Worm (Caenorhabditis elegans) whole organism, mixed stage, embryonic: Measurements from ENCODE around the gene ceh-82.

Experiments
- blmp-1 ChIP-seq: fragments of 150-350 bp; optimal IDR thresholded peaks from 2 replicates; lab custom pipeline; 2014; ENCODE audit warnings: missing biosample characterization, missing genetic modification characterization
- ceh-39 ChIP-seq: fragments of 150-350 bp; optimal IDR thresholded peaks from 2 replicates; lab custom pipeline; 2014; ENCODE audit warnings: missing biosample characterization, missing genetic modification characterization
- ceh-43 ChIP-seq: fragments of 200-800 bp; sonication (Bioruptor generic); optimal IDR thresholded peaks from 2 replicates; lab custom pipeline; 2018; ENCODE audit warnings: mild to moderate bottlenecking, missing genetic modification characterization, moderate library complexity, missing compliant biosample characterization
- ceh-83 ChIP-seq: fragments of 200-800 bp; sonication (Bioruptor generic); optimal IDR thresholded peaks from 2 replicates; lab custom pipeline; 2018; ENCODE audit warnings: mild to moderate bottlenecking, missing genetic modification characterization, missing compliant biosample characterization
- ces-1 ChIP-seq: fragments of 150-350 bp; optimal IDR thresholded peaks from 2 replicates; lab custom pipeline; 2014; ENCODE audit warnings: missing biosample characterization, missing genetic modification reagents, missing genetic modification characterization
- cnd-1 ChIP-seq: fragments of 200-800 bp; sonication (Bioruptor generic); optimal IDR thresholded peaks from 2 replicates; lab custom pipeline; 2018; ENCODE audit warnings: mild to moderate bottlenecking, missing genetic modification characterization, missing compliant biosample characterization
- drap-1 ChIP-seq: fragments of 200-800 bp; sonication (Bioruptor generic); optimal IDR thresholded peaks from 3 replicates; lab custom pipeline; 2018; ENCODE audit warnings: mild to moderate bottlenecking, missing genetic modification characterization, missing compliant biosample characterization
- elt-1 ChIP-seq: sonication (generic microtip); optimal IDR thresholded peaks from 2 replicates; lab custom pipeline; 2017; ENCODE audit warnings: missing genetic modification characterization, mild to moderate bottlenecking, missing compliant biosample characterization, antibody characterized with exemption, moderate library complexity, borderline replicate concordance; ENCODE audit not compliant: insufficient read depth
- elt-3 ChIP-seq: fragments of 150-350 bp; optimal IDR thresholded peaks from 2 replicates; lab custom pipeline; 2014; ENCODE audit warnings: missing biosample characterization, missing genetic modification characterization
- flh-1 ChIP-seq: fragments of 200-800 bp; sonication (Bioruptor generic); optimal IDR thresholded peaks from 2 replicates; lab custom pipeline; 2018; ENCODE audit warnings: mild to moderate bottlenecking, missing genetic modification characterization, moderate library complexity, missing compliant biosample characterization
- ham-2 ChIP-seq: fragments of 200-800 bp; sonication (Bioruptor generic); optimal IDR thresholded peaks from 2 replicates; lab custom pipeline; 2018; ENCODE audit warnings: mild to moderate bottlenecking, missing genetic modification characterization, missing compliant biosample characterization
- hlh-1 ChIP-seq: fragments of 150-350 bp; optimal IDR thresholded peaks from 2 replicates; lab custom pipeline; 2014; ENCODE audit warnings: missing biosample characterization, missing genetic modification reagents, missing genetic modification characterization
- lin-13 ChIP-seq: fragments of 150-350 bp; optimal IDR thresholded peaks from 2 replicates; lab custom pipeline; 2014; ENCODE audit warnings: missing biosample characterization, missing genetic modification characterization
- lin-32 ChIP-seq: fragments of 200-800 bp; sonication (Bioruptor generic); optimal IDR thresholded peaks from 2 replicates; lab custom pipeline; 2018; ENCODE audit warnings: mild to moderate bottlenecking, missing genetic modification characterization, missing compliant biosample characterization
- lsy-2 ChIP-seq: fragments of 150-350 bp; optimal IDR thresholded peaks from 2 replicates; lab custom pipeline; 2014; ENCODE audit warnings: missing biosample characterization, missing genetic modification characterization
- mab-5 ChIP-seq: fragments of 150-350 bp; optimal IDR thresholded peaks from 2 replicates; lab custom pipeline; 2014; ENCODE audit warnings: missing biosample characterization, missing genetic modification characterization
- mep-1 ChIP-seq: fragments of 150-350 bp; optimal IDR thresholded peaks from 2 replicates; lab custom pipeline; 2017; ENCODE audit warnings: missing biosample characterization, missing genetic modification reagents, missing genetic modification characterization, inconsistent platforms
- mls-2 ChIP-seq: sonication (generic microtip); optimal IDR thresholded peaks from 2 replicates; lab custom pipeline; 2016; ENCODE audit warnings: mild to moderate bottlenecking, missing genetic modification characterization, moderate library complexity, missing compliant biosample characterization
- nhr-12 ChIP-seq: fragments of 150-350 bp; optimal IDR thresholded peaks from 2 replicates; lab custom pipeline; 2014; ENCODE audit warnings: missing biosample characterization, missing genetic modification characterization
- nhr-2 ChIP-seq: fragments of 150-350 bp; optimal IDR thresholded peaks from 2 replicates; lab custom pipeline; 2014; ENCODE audit warnings: missing biosample characterization, missing genetic modification characterization
- nhr-237 ChIP-seq: fragments of 150-350 bp; optimal IDR thresholded peaks from 2 replicates; lab custom pipeline; 2014; ENCODE audit warnings: missing biosample characterization, missing genetic modification characterization
- nhr-76 ChIP-seq: sonication (generic microtip); optimal IDR thresholded peaks from 2 replicates; lab custom pipeline; 2017; ENCODE audit warnings: missing biosample characterization, missing genetic modification characterization
- pha-4 ChIP-seq: fragments of 150-350 bp; optimal IDR thresholded peaks from 2 replicates; lab custom pipeline; 2018; ENCODE audit warnings: missing biosample characterization, missing genetic modification reagents, missing genetic modification characterization
- sptf-1 ChIP-seq: sonication (generic microtip); optimal IDR thresholded peaks from 2 replicates; lab custom pipeline; 2017; ENCODE audit warnings: mild to moderate bottlenecking, missing genetic modification characterization, moderate library complexity, missing compliant biosample characterization
- tbx-8 ChIP-seq: fragments of 200-800 bp; sonication (Bioruptor generic); optimal IDR thresholded peaks from 2 replicates; lab custom pipeline; 2018; ENCODE audit warnings: mild to moderate bottlenecking, missing genetic modification characterization, moderate library complexity, missing compliant biosample characterization
- unc-120 ChIP-seq: sonication (generic microtip); optimal IDR thresholded peaks from 2 replicates; lab custom pipeline; 2017; ENCODE audit warnings: missing genetic modification characterization, missing compliant biosample characterization; ENCODE audit not compliant: poor library complexity, severe bottlenecking
- unc-39 ChIP-seq: fragments of 150-350 bp; optimal IDR thresholded peaks from 2 replicates; lab custom pipeline; 2014; ENCODE audit warnings: missing biosample characterization, missing genetic modification characterization
- zip-8 ChIP-seq: fragments of 150-350 bp; optimal IDR thresholded peaks from 2 replicates; lab custom pipeline; 2014; ENCODE audit warnings: missing biosample characterization, missing genetic modification characterization
- ztf-11 ChIP-seq: fragments of 150-350 bp; optimal IDR thresholded peaks from 2 replicates; lab custom pipeline; 2014; ENCODE audit warnings: missing biosample characterization, missing genetic modification characterization

ceh-82 gene

ce11 chrII:1730103-1730502 lies 1.9 kb upstream of the ceh-82 start, which contains the start of gene ceh-81:
Gene ceh-81 (plus strand): TSS chrII:1730403.
- TF ChIP-seq ceh-83 (GFP tag; lab: Kevin White, UChicago), result no peak
- no peak for TF ChIP-seq drap-1 (GFP tag; lab: Kevin White, UChicago)
- TF ChIP-seq tbx-8 (GFP tag; lab: Kevin White, UChicago), result no peak
- no peak for TF ChIP-seq lin-32 (GFP tag; lab: Kevin White, UChicago)
- TF ChIP-seq ham-2, result no peak
- TF ChIP-seq nhr-76 (tag; lab: Kevin White, UChicago), result no peak
- TF ChIP-seq ces-1 (GFP tag; lab: Kevin White, UChicago), result no peak
- TF ChIP-seq ztf-11 (tag; lab: Kevin White, UChicago), result no peak
- TF ChIP-seq nhr-237 (tag; lab: Kevin White, UChicago), result no peak
- TF ChIP-seq nhr-12 (tag; lab: Kevin White, UChicago), result no peak
- no peak for TF ChIP-seq unc-120 (tag; lab: Kevin White, UChicago)
- TF ChIP-seq elt-1 (tag; lab: Kevin White, UChicago), result no peak
- no peak for TF ChIP-seq pha-4
- TF ChIP-seq elt-3 (tag; lab: Kevin White, UChicago), result no peak

DNA sequence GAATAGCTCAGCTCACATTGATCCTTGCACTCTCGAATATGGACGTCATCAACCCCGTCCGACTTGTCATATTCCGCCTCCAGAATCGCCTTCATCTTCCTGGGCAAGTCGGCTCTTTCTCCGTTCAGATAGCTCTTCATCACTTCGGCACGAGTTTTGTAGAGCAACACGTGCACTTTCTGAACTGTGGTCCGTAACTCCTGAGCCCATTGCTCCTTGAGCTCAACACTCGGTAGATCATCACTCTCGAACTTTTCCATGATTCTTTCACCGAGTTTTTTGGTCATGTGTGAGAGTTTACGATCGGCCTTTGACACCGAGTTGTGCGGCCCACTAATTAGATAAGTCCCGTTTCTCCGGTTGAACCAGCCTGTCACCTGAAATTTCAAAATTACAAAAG lies 3.1 kb downstream of the ceh-82 start:
- TF ChIP-seq mab-5 (tag; lab: Kevin White, UChicago) (no peak), nhr-237 (tag; lab: Kevin White, UChicago) (no peak), lin-13 (no peak), unc-39 (tag; lab: Kevin White, UChicago) (no peak), mep-1 (tag; lab: Kevin White, UChicago) (no peak), ces-1 (GFP tag; lab: Kevin White, UChicago) (no peak), unc-120 (tag; lab: Kevin White, UChicago) (no peak), tbx-8 (GFP tag; lab: Kevin White, UChicago) (no peak), ceh-43 (GFP tag; lab: Kevin White, UChicago) (no peak), elt-1 (tag; lab: Kevin White, UChicago) (no peak), nhr-2 (tag; lab: Kevin White, UChicago) (no peak), mls-2 (tag; lab: Kevin White, UChicago) (no peak)

DNA sequence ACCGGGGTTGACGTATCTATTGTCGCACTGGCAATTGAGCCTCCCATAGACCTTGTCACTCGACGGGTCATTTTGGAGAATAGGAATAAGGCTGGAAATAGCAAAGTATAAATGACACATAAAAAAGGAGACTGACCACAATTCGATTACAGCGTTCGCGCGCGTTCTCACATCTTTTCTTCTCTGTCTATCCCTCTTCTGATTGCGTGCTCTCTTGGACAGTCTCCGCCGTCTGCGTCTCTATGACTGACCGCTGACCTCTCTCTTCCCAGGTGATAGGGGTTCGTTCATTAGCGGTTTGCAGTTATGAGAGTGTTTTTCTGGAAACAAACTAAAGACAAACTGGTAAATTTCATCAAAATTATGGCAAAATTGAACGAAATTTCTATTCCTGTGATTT lies 4.3 kb downstream of the ceh-82 start, which contains the start of gene ceh-83:
TSS of gene ceh-83 (minus strand) at position 181 of the 400 bp plus-strand sequence.
- TF ChIP-seq hlh-1 (no peak), lsy-2 (tag; lab: Kevin White, UChicago) (no peak), unc-39 (tag; lab: Kevin White, UChicago) (no peak), blmp-1 (tag; lab: Kevin White, UChicago) (no peak)

- no peak for TF ChIP-seq ces-1 (GFP tag; lab: Kevin White, UChicago)
- no peak for TF ChIP-seq unc-120 (tag; lab: Kevin White, UChicago)
- no peak for TF ChIP-seq lin-13
- no peak for TF ChIP-seq ceh-83 (GFP tag; lab: Kevin White, UChicago)
- TF ChIP-seq elt-1 (tag; lab: Kevin White, UChicago), result no peak
- no peak for TF ChIP-seq ham-2
- TF ChIP-seq zip-8 (tag; lab: Kevin White, UChicago), result no peak
Measured at ce11 chrII:1738844-1739243, 6.8 kb downstream of the ceh-82 start, which contains the start of the genes irld-9 and irld-33. Gene irld-9 (minus strand): TSS chrII:1738944. Gene irld-33 (plus strand): TSS chrII:1739052.

ce11 chrII:1741248-1741647 lies 9.2 kb downstream of the ceh-82 start, which contains the start of gene K07G6.1:
Gene K07G6.1 (plus strand): TSS chrII:1741548.
- TF ChIP-seq blmp-1 (tag; lab: Kevin White, UChicago), result no peak
- no peak for TF ChIP-seq elt-1 (tag; lab: Kevin White, UChicago)
- TF ChIP-seq mls-2 (tag; lab: Kevin White, UChicago), result no peak
- TF ChIP-seq nhr-76 (tag; lab: Kevin White, UChicago), result no peak
- no peak for TF ChIP-seq mep-1 (tag; lab: Kevin White, UChicago)
- TF ChIP-seq zip-8 (tag; lab: Kevin White, UChicago), result no peak
- no peak for TF ChIP-seq elt-3 (tag; lab: Kevin White, UChicago)
- no peak for TF ChIP-seq hlh-1
- no peak for TF ChIP-seq sptf-1
- no peak for TF ChIP-seq cnd-1
- TF ChIP-seq ceh-39 (tag; lab: Kevin White, UChicago), result no peak
- no peak for TF ChIP-seq ceh-43 (GFP tag; lab: Kevin White, UChicago)
- TF ChIP-seq flh-1 (GFP tag; lab: Kevin White, UChicago), result no peak
- TF ChIP-seq mab-5 (tag; lab: Kevin White, UChicago), result no peak
- TF ChIP-seq ztf-11 (tag; lab: Kevin White, UChicago), result no peak
